Fruit fly (Drosophila melanogaster) whole organism, embryonic: Measurements from ENCODE around the gene CG34338.

ENCODE experiments used
- Asciz ChIP-seq: fragments of 200-800 bp; sonication (Bioruptor generic); optimal IDR thresholded peaks from 2 replicates; lab custom pipeline; 2017; ENCODE audit warnings: missing biosample characterization, mild to moderate bottlenecking, missing genetic modification characterization, missing genetic modification reagents
- CG11093 ChIP-seq: fragments of 200-800 bp; sonication (Bioruptor generic); IDR thresholded peaks from 3 replicates; pipeline ENCODE4 v1.3.6; 2022; ENCODE audit warnings: missing biosample characterization, missing genetic modification characterization
- CG12104 ChIP-seq: fragments of 200-800 bp; sonication (Bioruptor generic); optimal IDR thresholded peaks from 3 replicates; lab custom pipeline; 2016; ENCODE audit warnings: missing biosample characterization, missing genetic modification characterization
- CG13287 ChIP-seq: fragments of 200-800 bp; sonication (Bioruptor generic); IDR thresholded peaks from 2 replicates; pipeline ENCODE4 v1.3.6; 2022; ENCODE audit warnings: missing biosample characterization, missing genetic modification characterization; ENCODE audit not compliant: partially characterized antibody
- CG13424 ChIP-seq: fragments of 200-800 bp; sonication (Bioruptor generic); optimal IDR thresholded peaks from 2 replicates; lab custom pipeline; 2019; ENCODE audit warnings: missing biosample characterization, mild to moderate bottlenecking, missing genetic modification characterization, moderate library complexity
- CG1602 ChIP-seq: fragments of 200-800 bp; sonication (Bioruptor generic); optimal IDR thresholded peaks from 3 replicates; lab custom pipeline; 2016; ENCODE audit warnings: missing biosample characterization, missing genetic modification characterization
- CG16863 ChIP-seq: fragments of 200-800 bp; sonication (Bioruptor generic); optimal IDR thresholded peaks from 3 replicates; lab custom pipeline; 2016; ENCODE audit warnings: missing biosample characterization, missing genetic modification characterization
- CG17328 ChIP-seq: fragments of 200-800 bp; sonication (Bioruptor generic); IDR thresholded peaks from 2 replicates; pipeline ENCODE4 v1.3.6; 2022; ENCODE audit warnings: missing biosample characterization, missing genetic modification characterization
- CG17612 ChIP-seq: fragments of 200-800 bp; sonication (Bioruptor generic); IDR thresholded peaks from 2 replicates; pipeline ENCODE4 v1.3.6; 2022; ENCODE audit warnings: missing biosample characterization, missing genetic modification characterization
- CG2712 ChIP-seq: fragments of 200-800 bp; optimal IDR thresholded peaks from 3 replicates; lab custom pipeline; 2019; ENCODE audit warnings: missing biosample characterization, mild to moderate bottlenecking, missing genetic modification characterization, moderate library complexity
- CG2889 ChIP-seq: fragments of 200-800 bp; sonication (Bioruptor generic); IDR thresholded peaks from 3 replicates; pipeline ENCODE4 v1.3.6; 2022; ENCODE audit warnings: missing biosample characterization, missing genetic modification characterization
- CG30431 ChIP-seq: fragments of 200-800 bp; sonication (Bioruptor generic); optimal IDR thresholded peaks from 2 replicates; lab custom pipeline; 2017; ENCODE audit warnings: missing biosample characterization, missing genetic modification characterization
- CG34224 ChIP-seq: fragments of 200-800 bp; sonication (Bioruptor generic); IDR thresholded peaks from 3 replicates; pipeline ENCODE4 v1.3.6; 2022; ENCODE audit warnings: missing biosample characterization, missing genetic modification characterization; ENCODE audit not compliant: partially characterized antibody
- CG4730 ChIP-seq: fragments of 200-800 bp; sonication (Bioruptor generic); IDR thresholded peaks from 2 replicates; pipeline ENCODE4 v1.3.6; 2022; ENCODE audit warnings: missing biosample characterization, missing genetic modification characterization
- CG6689 ChIP-seq: fragments of 200-800 bp; sonication (Bioruptor generic); IDR thresholded peaks from 2 replicates; pipeline ENCODE4 v1.3.6; 2022; ENCODE audit warnings: missing biosample characterization, missing genetic modification characterization
- CG6813 ChIP-seq: fragments of 200-800 bp; sonication (Bioruptor generic); optimal IDR thresholded peaks from 2 replicates; lab custom pipeline; 2017; ENCODE audit warnings: missing biosample characterization, missing genetic modification characterization, mild to moderate bottlenecking, moderate library complexity, missing genetic modification reagents
- CG7786 ChIP-seq: fragments of 200-800 bp; sonication (Bioruptor generic); optimal IDR thresholded peaks from 2 replicates; lab custom pipeline; 2016; ENCODE audit warnings: missing biosample characterization, missing genetic modification characterization
- CG7839 ChIP-seq: fragments of 200-800 bp; sonication (Bioruptor generic); optimal IDR thresholded peaks from 3 replicates; lab custom pipeline; 2018; ENCODE audit warnings: missing biosample characterization, mild to moderate bottlenecking, missing genetic modification characterization, moderate library complexity
- CG9215 ChIP-seq: fragments of 200-800 bp; sonication (Bioruptor generic); IDR thresholded peaks from 2 replicates; pipeline ENCODE4 v1.3.6; 2022; ENCODE audit warnings: missing biosample characterization, missing genetic modification characterization
- CG9609 ChIP-seq: fragments of 200-800 bp; sonication (Bioruptor generic); optimal IDR thresholded peaks from 3 replicates; lab custom pipeline; 2016; ENCODE audit warnings: missing biosample characterization, missing genetic modification characterization
- CG9797 ChIP-seq: fragments of 200-800 bp; sonication (Bioruptor generic); optimal IDR thresholded peaks from 3 replicates; lab custom pipeline; 2018; ENCODE audit warnings: missing biosample characterization, mild to moderate bottlenecking, missing genetic modification characterization
- D19A ChIP-seq: fragments of 200-800 bp; optimal IDR thresholded peaks from 3 replicates; lab custom pipeline; 2019; ENCODE audit warnings: missing biosample characterization, mild to moderate bottlenecking, missing genetic modification characterization, moderate library complexity
- Dbx ChIP-seq: fragments of 200-800 bp; sonication (Bioruptor generic); IDR thresholded peaks from 3 replicates; pipeline ENCODE4 v1.3.6; 2022; ENCODE audit warnings: missing biosample characterization, missing genetic modification characterization
- Dll ChIP-seq: fragments of 200-800 bp; sonication (Bioruptor generic); IDR thresholded peaks from 4 replicates; pipeline ENCODE4 v1.3.6; 2022; ENCODE audit warnings: missing biosample characterization, missing genetic modification characterization; ENCODE audit not compliant: partially characterized antibody
- Doc2 ChIP-seq: fragments of 200-800 bp; sonication (Bioruptor generic); IDR thresholded peaks from 2 replicates; pipeline ENCODE4 v1.3.6; 2022; ENCODE audit warnings: missing biosample characterization, missing genetic modification characterization
- Hr39 ChIP-seq: fragments of >200 bp; optimal IDR thresholded peaks from 2 replicates; lab custom pipeline; 2017
- Kr ChIP-seq: fragments of 200-800 bp; sonication (Bioruptor generic); optimal IDR thresholded peaks from 2 replicates; lab custom pipeline; 2017; ENCODE audit warnings: missing biosample characterization, mild to moderate bottlenecking, missing genetic modification characterization
- MBD-R2 ChIP-seq: fragments of 200-800 bp; sonication (Bioruptor generic); IDR thresholded peaks from 2 replicates; pipeline ENCODE4 v1.3.6; 2022; ENCODE audit warnings: missing biosample characterization, missing genetic modification characterization
- MTF-1 ChIP-seq: fragments of 200-800 bp; sonication (Bioruptor generic); optimal IDR thresholded peaks from 2 replicates; lab custom pipeline; 2018; ENCODE audit warnings: missing biosample characterization, mild to moderate bottlenecking, missing genetic modification characterization, borderline replicate concordance
- NC2β ChIP-seq: fragments of 200-800 bp; sonication (Bioruptor generic); optimal IDR thresholded peaks from 2 replicates; lab custom pipeline; 2016; ENCODE audit warnings: missing biosample characterization, missing genetic modification characterization
- Xrp1 ChIP-seq: fragments of 200-800 bp; sonication (Bioruptor generic); IDR thresholded peaks from 2 replicates; pipeline ENCODE4 v1.3.6; 2022; ENCODE audit warnings: missing biosample characterization, missing genetic modification characterization
- ara ChIP-seq: fragments of 200-800 bp; sonication (Bioruptor generic); IDR thresholded peaks from 2 replicates; pipeline ENCODE4 v1.3.6; 2022; ENCODE audit warnings: missing biosample characterization, missing genetic modification characterization
- chinmo ChIP-seq: fragments of 200-800 bp; sonication (Bioruptor generic); IDR thresholded peaks from 4 replicates; pipeline ENCODE4 v1.3.6; 2022; ENCODE audit warnings: missing biosample characterization, missing genetic modification characterization; ENCODE audit not compliant: partially characterized antibody
- ci ChIP-seq: fragments of 200-800 bp; sonication (Bioruptor generic); IDR thresholded peaks from 3 replicates; pipeline ENCODE4 v1.3.6; 2022; ENCODE audit warnings: missing biosample characterization, missing genetic modification characterization
- crc ChIP-seq: fragments of 200-800 bp; sonication (Bioruptor generic); optimal IDR thresholded peaks from 2 replicates; lab custom pipeline; 2016; ENCODE audit warnings: missing biosample characterization, missing genetic modification characterization
- danr ChIP-seq: fragments of 200-800 bp; sonication (Bioruptor generic); IDR thresholded peaks from 2 replicates; pipeline ENCODE4 v1.3.6; 2022; ENCODE audit warnings: missing biosample characterization, missing genetic modification characterization
- dpn ChIP-seq, 2 experiments: fragments of 200-800 bp; sonication (Bioruptor generic); optimal IDR thresholded peaks; 3 replicates each; lab custom pipeline; 2016; ENCODE audit warnings: missing biosample characterization in 2 of 2, missing genetic modification characterization in 2 of 2
- fd102C ChIP-seq: fragments of 200-800 bp; sonication (Bioruptor generic); optimal IDR thresholded peaks from 2 replicates; lab custom pipeline; 2018; ENCODE audit warnings: missing biosample characterization, mild to moderate bottlenecking, missing genetic modification characterization, moderate library complexity
- fd96Cb ChIP-seq: fragments of 200-800 bp; sonication (Bioruptor generic); optimal IDR thresholded peaks from 2 replicates; lab custom pipeline; 2018; ENCODE audit warnings: missing biosample characterization, mild to moderate bottlenecking, missing genetic modification characterization, moderate library complexity
- jing ChIP-seq: fragments of 200-800 bp; sonication (Bioruptor generic); optimal IDR thresholded peaks from 2 replicates; lab custom pipeline; 2018; ENCODE audit warnings: missing biosample characterization, mild to moderate bottlenecking, missing genetic modification characterization
- mirr ChIP-seq: fragments of 200-800 bp; sonication (Bioruptor generic); optimal IDR thresholded peaks from 3 replicates; lab custom pipeline; 2018; ENCODE audit warnings: missing biosample characterization, mild to moderate bottlenecking, missing genetic modification characterization
- pan ChIP-seq, 4 experiments: fragments of >200 bp in 3 of 4; fragments of 200-800 bp in 1 of 4; sonication (Bioruptor generic) in 1 of 4; optimal IDR thresholded peaks in 3 of 4; IDR thresholded peaks in 1 of 4; 2 replicates each; pipeline versions ENCODE4 v1.3.6 to Lab custom; 2017 to 2022; ENCODE audit warnings: missing biosample characterization in 2 of 4, missing genetic modification characterization in 2 of 4, mixed read lengths in 1 of 4
- pb ChIP-seq: fragments of 200-800 bp; sonication (Bioruptor generic); optimal IDR thresholded peaks from 3 replicates; lab custom pipeline; 2016; ENCODE audit warnings: missing biosample characterization, missing genetic modification characterization
- schlank ChIP-seq: fragments of 200-800 bp; sonication (Bioruptor generic); optimal IDR thresholded peaks from 2 replicates; lab custom pipeline; 2018; ENCODE audit warnings: missing biosample characterization, mild to moderate bottlenecking, missing genetic modification characterization
- slp2 ChIP-seq: fragments of 200-800 bp; sonication (Bioruptor generic); optimal IDR thresholded peaks from 2 replicates; lab custom pipeline; 2016; ENCODE audit warnings: missing biosample characterization, missing genetic modification characterization
- sna ChIP-seq: fragments of 200-800 bp; sonication (Bioruptor generic); IDR thresholded peaks from 2 replicates; pipeline ENCODE4 v1.3.6; 2022; ENCODE audit warnings: missing biosample characterization, missing genetic modification characterization; ENCODE audit not compliant: partially characterized antibody
- wor ChIP-seq: fragments of 200-800 bp; sonication (Bioruptor generic); IDR thresholded peaks from 2 replicates; pipeline ENCODE4 v1.3.6; 2022; ENCODE audit warnings: missing biosample characterization, missing genetic modification characterization
- yki ChIP-seq: fragments of >200 bp; optimal IDR thresholded peaks from 3 replicates; lab custom pipeline; 2018

CG34338 gene

DNA sequence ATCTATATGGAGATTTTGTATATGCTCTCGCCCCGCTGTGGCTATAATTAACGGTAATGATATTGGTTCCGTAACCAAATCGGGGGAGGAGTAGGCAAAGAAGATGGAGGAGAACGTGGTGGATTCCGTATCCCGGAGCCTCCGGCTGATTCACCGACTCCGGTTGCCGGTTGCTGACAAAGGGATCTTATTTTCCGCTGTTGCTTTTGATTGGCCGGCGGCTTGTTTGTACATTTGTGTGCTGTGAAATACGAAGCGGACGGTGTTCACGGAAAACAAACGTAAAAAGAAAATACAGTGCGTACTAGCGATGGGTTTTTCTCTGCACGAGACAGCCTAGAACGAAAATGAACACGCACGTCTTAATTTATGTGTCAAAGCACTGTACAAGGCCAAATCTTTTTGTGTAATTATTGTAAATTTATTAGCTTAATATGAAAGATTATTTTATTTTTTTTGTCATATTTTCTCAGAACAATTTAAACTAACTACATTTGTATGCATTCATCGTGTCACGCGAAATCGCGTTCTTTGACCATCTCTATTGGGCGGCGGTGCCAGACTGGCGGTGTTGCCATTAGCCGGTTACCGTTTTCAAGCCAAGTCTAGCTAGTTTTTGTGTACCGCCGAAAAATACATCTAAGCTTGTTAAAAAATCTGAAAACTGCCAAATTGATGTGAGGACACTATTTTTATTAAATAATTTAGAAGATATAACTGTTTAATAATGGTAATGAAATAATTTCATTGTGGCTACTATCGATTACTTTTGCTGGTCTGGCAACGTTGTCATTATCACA is 34.2 kb upstream of the CG34338 start, which contains the start of the genes Pdp and Rab39 (continued):
- TF ChIP-seq CG34224 (peak; percentile 92), CG30431 (GFP tag; lab: Kevin White, UChicago) (peak; percentile 25), Kr (GFP tag; lab: Kevin White, UChicago) (no peak), CG13287 (GFP tag; lab: Robert Waterston, UW) (peak; percentile 94), CG17328 (GFP tag; lab: Robert Waterston, UW) (peak; percentile 42; the same call in 1 of the 2 replicates), CG4730 (GFP tag; lab: Robert Waterston, UW) (0 out of 2 replicates have a peak, but pooled peaks have one; percentile 18), CG11093 (GFP tag; lab: Robert Waterston, UW) (peak; percentile 75; the same call in 2 of the 3 replicates), NC2β (peak; percentile 59), CG12104 (peak; percentile 33), D19A (tag; lab: Kevin White, UChicago) (no peak), CG6689 (GFP tag; lab: Robert Waterston, UW) (peak; percentile 82), Asciz (GFP tag; lab: Kevin White, UChicago) (no peak), crc (GFP tag; lab: Kevin White, UChicago) (no peak), pan (optimal IDR thresholded peaks at IDR 0.05; lab: Kevin White, UChicago) (no peak), pan (GFP tag; optimal IDR thresholded peaks at IDR 0.05 in 1 of 2, IDR thresholded peaks at IDR 0.05 in 1 of 2) (peak in 1 of 2 experiments; percentile 76), yki (no peak), CG2712 (tag; lab: Kevin White, UChicago) (peak; percentile 77), slp2 (GFP tag; lab: Kevin White, UChicago) (peak; percentile 20), CG13424 (tag; lab: Kevin White, UChicago) (peak; percentile 86), chinmo (GFP tag; lab: Robert Waterston, UW) (0 out of 4 replicates have a peak, but pooled peaks have one; percentile 57), schlank (tag; lab: Kevin White, UChicago) (peak; percentile 30), ara (no peak; the same call in none of the 2 replicates), CG1602 (GFP tag; lab: Kevin White, UChicago) (peak; percentile 74), CG17612 (GFP tag; lab: Robert Waterston, UW) (0 out of 2 replicates have a peak, but pooled peaks have one; percentile 41), CG2889 (peak; percentile 55; the same call in 1 of the 3 replicates), pb (GFP tag; lab: Kevin White, UChicago) (no peak), dpn (GFP tag; optimal IDR thresholded peaks at IDR 0.05; lab: Kevin White, UChicago) (peak; percentile 30 to 79), CG7839 (peak; percentile 74), CG6813 (GFP tag; lab: Kevin White, UChicago) (no peak), CG9797 (GFP tag; lab: Kevin White, UChicago) (peak; percentile 48), mirr (peak; percentile 51), CG9609 (GFP tag; lab: Kevin White, UChicago) (peak; percentile 68), Dll (GFP tag; lab: Robert Waterston, UW) (peak; percentile 98), sna (GFP tag; lab: Robert Waterston, UW) (peak; percentile 94), fd96Cb (tag; lab: Kevin White, UChicago) (peak; percentile 66), MBD-R2 (GFP tag; lab: Robert Waterston, UW) (peak; percentile 68), Hr39 (lab: Kevin White, UChicago) (no peak), Dbx (GFP tag; lab: Robert Waterston, UW) (peak; percentile 87), CG7786 (peak; percentile 51), Xrp1 (GFP tag; lab: Robert Waterston, UW) (peak; percentile 83), Doc2 (GFP tag; lab: Robert Waterston, UW) (peak; percentile 58), wor (GFP tag; lab: Robert Waterston, UW) (peak; percentile 22; the same call in 1 of the 2 replicates), MTF-1 (GFP tag; lab: Kevin White, UChicago) (no peak), ci (GFP tag; lab: Robert Waterston, UW) (peak; percentile 76), fd102C (no peak), CG9215 (GFP tag; lab: Robert Waterston, UW) (peak; percentile 88), CG16863 (GFP tag; lab: Kevin White, UChicago) (peak; percentile 54), danr (GFP tag; lab: Robert Waterston, UW) (peak; percentile 73), jing (GFP tag; lab: Kevin White, UChicago) (no peak)
